Fruit fly (Drosophila melanogaster): ENCODE measurements around the gene GckIII.

Gene GckIII

dm6 chr3R:17078961-17079858 lies 6.1 kb upstream of the GckIII start (continued):
- no peak for TF ChIP-seq caup (GFP tag; optimal IDR thresholded peaks at IDR 0.05; ENCODE audit: severe bottlenecking)
- no peak for TF ChIP-seq CG10431 (GFP tag; optimal IDR thresholded peaks at IDR 0.05)
- peak in 1 of 2 experiments; percentile 37 for TF ChIP-seq bsh (GFP tag; optimal IDR thresholded peaks at IDR 0.05)
- TF ChIP-seq CG9932 (GFP tag; IDR thresholded peaks at IDR 0.05) = peak; percentile 19; the same call in 1 of the 2 replicates
- peak; percentile 56 for TF ChIP-seq ftz-f1 (GFP tag; optimal IDR thresholded peaks at IDR 0.05)
- TF ChIP-seq CG12744 (GFP tag; optimal IDR thresholded peaks at IDR 0.05) = no peak
- TF ChIP-seq CHES-1-like (GFP tag; optimal IDR thresholded peaks at IDR 0.05) = no peak
- TF ChIP-seq Kr (GFP tag; optimal IDR thresholded peaks at IDR 0.05) = peak; percentile 86
- no peak for TF ChIP-seq CG11504 (tag; optimal IDR thresholded peaks at IDR 0.05)
- TF ChIP-seq CG6654 (GFP tag; optimal IDR thresholded peaks at IDR 0.05) = no peak
- TF ChIP-seq Awh (GFP tag; IDR thresholded peaks at IDR 0.05) = peak; percentile 49
- peak; percentile 20 for TF ChIP-seq CG15601 (tag; optimal IDR thresholded peaks at IDR 0.05)
- peak; percentile 67 for TF ChIP-seq fd64A (GFP tag; optimal IDR thresholded peaks at IDR 0.05)
- no peak for TF ChIP-seq CG1792 (GFP tag; optimal IDR thresholded peaks at IDR 0.05)
- 0 out of 2 replicates have a peak, but pooled peaks have one; percentile 10 for TF ChIP-seq CG14441 (GFP tag; IDR thresholded peaks at IDR 0.05)
- no peak for TF ChIP-seq chif (GFP tag; optimal IDR thresholded peaks at IDR 0.05)
- no peak for TF ChIP-seq CG2712 (tag; optimal IDR thresholded peaks at IDR 0.05)
- TF ChIP-seq CG12769 (tag; optimal IDR thresholded peaks at IDR 0.05) = peak; percentile 69
- TF ChIP-seq Ada2b (GFP tag; IDR thresholded peaks at IDR 0.05) = no peak
- TF ChIP-seq Atf6 (GFP tag; IDR thresholded peaks at IDR 0.05) = peak; percentile 40; the same call in 1 of the 2 replicates
- TF ChIP-seq kni (GFP tag; optimal IDR thresholded peaks at IDR 0.05) = peak; percentile 86
- no peak for TF ChIP-seq CG13296 (GFP tag; optimal IDR thresholded peaks at IDR 0.05)
- TF ChIP-seq gcm2 (GFP tag; optimal IDR thresholded peaks at IDR 0.05) = no peak
- peak; percentile 11 for TF ChIP-seq ash1 (GFP tag; optimal IDR thresholded peaks at IDR 0.05)
- TF ChIP-seq CG2199 (GFP tag; IDR thresholded peaks at IDR 0.05) = 0 out of 3 replicates have a peak, but pooled peaks have one; percentile 59
- TF ChIP-seq pb (GFP tag; optimal IDR thresholded peaks at IDR 0.05) = no peak
- TF ChIP-seq wdn (GFP tag; IDR thresholded peaks at IDR 0.05) = no peak
- TF ChIP-seq CG8290 (GFP tag; optimal IDR thresholded peaks at IDR 0.05) = no peak
- peak; percentile 13 to 74 for TF ChIP-seq CG8290 (tag; optimal IDR thresholded peaks at IDR 0.05)
- TF ChIP-seq CG33557 (GFP tag; optimal IDR thresholded peaks at IDR 0.05) = peak; percentile 63
- TF ChIP-seq pan (optimal IDR thresholded peaks at IDR 0.05) = no peak
- peak in 1 of 2 experiments; percentile 38 for TF ChIP-seq pan (GFP tag; optimal IDR thresholded peaks at IDR 0.05 in 1 of 2, IDR thresholded peaks at IDR 0.05 in 1 of 2)
- TF ChIP-seq en (GFP tag; optimal IDR thresholded peaks at IDR 0.05) = no peak
- no peak for TF ChIP-seq CG9215 (GFP tag; IDR thresholded peaks at IDR 0.05)
- TF ChIP-seq gce (GFP tag; IDR thresholded peaks at IDR 0.05) = 0 out of 3 replicates have a peak, but pooled peaks have one; percentile 47
- peak; percentile 8 for TF ChIP-seq CG3281 (GFP tag; optimal IDR thresholded peaks at IDR 0.05)
- TF ChIP-seq CG7987 (GFP tag; optimal IDR thresholded peaks at IDR 0.05) = peak; percentile 75
- no peak for TF ChIP-seq scrt (GFP tag; optimal IDR thresholded peaks at IDR 0.05)
- peak; percentile 7 for TF ChIP-seq kay (GFP tag; optimal IDR thresholded peaks at IDR 0.05)
- TF ChIP-seq CG31224 (GFP tag; IDR thresholded peaks at IDR 0.05) = no peak
- TF ChIP-seq tio (GFP tag; optimal IDR thresholded peaks at IDR 0.05) = no peak
- TF ChIP-seq onecut (GFP tag; IDR thresholded peaks at IDR 0.05) = no peak
- TF ChIP-seq CG4854 (GFP tag; optimal IDR thresholded peaks at IDR 0.05) = no peak
- no peak for TF ChIP-seq CG16813 (GFP tag; IDR thresholded peaks at IDR 0.05; ENCODE audit: partially characterized antibody)
- TF ChIP-seq CG3407 (GFP tag; optimal IDR thresholded peaks at IDR 0.05) = no peak
- TF ChIP-seq YL-1 (GFP tag; optimal IDR thresholded peaks at IDR 0.05) = peak; percentile 13
- TF ChIP-seq sob (GFP tag; IDR thresholded peaks at IDR 0.05) = peak; percentile 40; the same call in 1 of the 2 replicates
- TF ChIP-seq lov (optimal IDR thresholded peaks at IDR 0.05) = no peak
- TF ChIP-seq lov (GFP tag; IDR thresholded peaks at IDR 0.05) = no peak
